Worm (Caenorhabditis elegans): ENCODE measurements around the gene stt-3.

- TF ChIP-seq snpc-4 (tag; optimal IDR thresholded peaks at IDR 0.05) (no peak), nhr-28 (tag; optimal IDR thresholded peaks at IDR 0.05) (no peak)
Measured at ce11 chrIII:6213915-6214314, 34.5 kb upstream of the stt-3 start, which contains the start of gene C23G10.10.

Measured in whole organism, L3 larva.